Fruit fly (Drosophila melanogaster) S2 (cell line): ENCODE measurements around the gene Lsd-2.

Experiments
- CG8478 ChIP-seq: fragments of >200 bp; optimal IDR thresholded peaks from 2 replicates; lab custom pipeline; 2018
- CTCF ChIP-seq, 2 experiments: fragments of >200 bp; optimal IDR thresholded peaks; 2 replicates each; lab custom pipeline; 2018

- no peak for TF ChIP-seq CTCF (optimal IDR thresholded peaks at IDR 0.05; lab: Kevin White, UChicago)
- no peak for TF ChIP-seq CG8478 (lab: Kevin White, UChicago)
These were observed 13.4 kb downstream of the Lsd-2 start for dm6 chrX:15062619-15063018.
